Worm (Caenorhabditis elegans): ENCODE results near the gene C52B9.10.
A peak's percentile ranks its signal among the peaks of the same experiment; 100 is the strongest.

C52B9.10 gene

ce11 chrX:4273614-4274013 lies at the start of gene C52B9.10:
Gene C52B9.10 (plus strand): TSS chrX:4273914.
- TF ChIP-seq cnd-1 (tag; optimal IDR thresholded peaks at IDR 0.05) = no peak
- TF ChIP-seq tbx-8 (GFP tag; optimal IDR thresholded peaks at IDR 0.05) = no peak
- no peak for TF ChIP-seq M03D4.4 (tag; optimal IDR thresholded peaks at IDR 0.05)
- TF ChIP-seq hlh-1 (tag; optimal IDR thresholded peaks at IDR 0.05) = no peak
- TF ChIP-seq ces-1 (GFP tag; optimal IDR thresholded peaks at IDR 0.05) = no peak
- TF ChIP-seq unc-62 (GFP tag; optimal IDR thresholded peaks at IDR 0.05) = no peak
- TF ChIP-seq nhr-28 (tag; optimal IDR thresholded peaks at IDR 0.05) = no peak
- TF ChIP-seq pha-4 (tag; optimal IDR thresholded peaks at IDR 0.05) = no peak
- TF ChIP-seq ceh-43 (GFP tag; optimal IDR thresholded peaks at IDR 0.05) = no peak
- TF ChIP-seq ham-2 (GFP tag; optimal IDR thresholded peaks at IDR 0.05) = no peak
- TF ChIP-seq mab-5 (tag; optimal IDR thresholded peaks at IDR 0.05) = no peak
- no peak for TF ChIP-seq sptf-1 (tag; optimal IDR thresholded peaks at IDR 0.05)

ce11 chrX:4235752-4236151 lies 38.0 kb upstream of the C52B9.10 start, which contains the start of gene rab-37:
Gene rab-37 (minus strand): TSS chrX:4235852.
- TF ChIP-seq nhr-2 (tag; optimal IDR thresholded peaks at IDR 0.05) (no peak), unc-62 (GFP tag; optimal IDR thresholded peaks at IDR 0.05) (no peak), unc-39 (tag; optimal IDR thresholded peaks at IDR 0.05) (no peak), mep-1 (tag; optimal IDR thresholded peaks at IDR 0.05) (no peak), sptf-1 (tag; optimal IDR thresholded peaks at IDR 0.05) (no peak), mls-2 (tag; optimal IDR thresholded peaks at IDR 0.05) (no peak), lin-13 (tag; optimal IDR thresholded peaks at IDR 0.05) (no peak), lsy-2 (tag; optimal IDR thresholded peaks at IDR 0.05) (no peak), cnd-1 (tag; optimal IDR thresholded peaks at IDR 0.05) (no peak), snpc-4 (tag; optimal IDR thresholded peaks at IDR 0.05) (no peak), ceh-83 (GFP tag; optimal IDR thresholded peaks at IDR 0.05) (no peak), M03D4.4 (tag; optimal IDR thresholded peaks at IDR 0.05) (no peak), blmp-1 (tag; optimal IDR thresholded peaks at IDR 0.05) (no peak), tbx-8 (GFP tag; optimal IDR thresholded peaks at IDR 0.05) (no peak), ces-1 (GFP tag; optimal IDR thresholded peaks at IDR 0.05) (no peak), ceh-39 (tag; optimal IDR thresholded peaks at IDR 0.05) (no peak)

ce11 chrX:4238971-4239370 lies 34.7 kb upstream of the C52B9.10 start:
- TF ChIP-seq mep-1 (tag; optimal IDR thresholded peaks at IDR 0.05) (no peak), nhr-2 (tag; optimal IDR thresholded peaks at IDR 0.05) (no peak), lsy-2 (tag; optimal IDR thresholded peaks at IDR 0.05) (no peak), lin-13 (tag; optimal IDR thresholded peaks at IDR 0.05) (no peak), drap-1 (GFP tag; optimal IDR thresholded peaks at IDR 0.05) (no peak), ces-1 (GFP tag; optimal IDR thresholded peaks at IDR 0.05) (peak; percentile 80)

- TF ChIP-seq zip-8 (tag; optimal IDR thresholded peaks at IDR 0.05) = no peak
- TF ChIP-seq drap-1 (GFP tag; optimal IDR thresholded peaks at IDR 0.05) = no peak
- no peak for TF ChIP-seq ham-2 (GFP tag; optimal IDR thresholded peaks at IDR 0.05)
Observed at ce11 chrX:4244489-4245123, 29.1 kb upstream of the C52B9.10 start.

- TF ChIP-seq cnd-1 (tag; optimal IDR thresholded peaks at IDR 0.05) (no peak), ces-1 (GFP tag; optimal IDR thresholded peaks at IDR 0.05) (no peak), flh-1 (GFP tag; optimal IDR thresholded peaks at IDR 0.05) (no peak), elt-3 (tag; optimal IDR thresholded peaks at IDR 0.05) (no peak), lin-13 (tag; optimal IDR thresholded peaks at IDR 0.05) (no peak), ztf-11 (tag; optimal IDR thresholded peaks at IDR 0.05) (no peak), snpc-4 (tag; optimal IDR thresholded peaks at IDR 0.05) (no peak), nhr-76 (tag; optimal IDR thresholded peaks at IDR 0.05) (no peak), zip-8 (tag; optimal IDR thresholded peaks at IDR 0.05) (no peak), blmp-1 (tag; optimal IDR thresholded peaks at IDR 0.05) (no peak), nhr-12 (tag; optimal IDR thresholded peaks at IDR 0.05) (no peak), ham-2 (GFP tag; optimal IDR thresholded peaks at IDR 0.05) (no peak), lin-32 (GFP tag; optimal IDR thresholded peaks at IDR 0.05) (no peak), hlh-1 (tag; optimal IDR thresholded peaks at IDR 0.05) (no peak), ceh-83 (GFP tag; optimal IDR thresholded peaks at IDR 0.05) (no peak), mab-5 (tag; optimal IDR thresholded peaks at IDR 0.05) (no peak)
Observed at ce11 chrX:4245124-4245523, 28.6 kb upstream of the C52B9.10 start.

- TF ChIP-seq nhr-76 (tag; optimal IDR thresholded peaks at IDR 0.05) = no peak
- TF ChIP-seq bed-3 (GFP tag; optimal IDR thresholded peaks at IDR 0.05) = no peak
- TF ChIP-seq hlh-1 (tag; optimal IDR thresholded peaks at IDR 0.05) = peak; percentile 29
- TF ChIP-seq unc-120 (tag; optimal IDR thresholded peaks at IDR 0.05; ENCODE audit: poor library complexity, severe bottlenecking) = peak; percentile 10
- TF ChIP-seq sptf-1 (tag; optimal IDR thresholded peaks at IDR 0.05) = no peak
- peak; percentile 15 for TF ChIP-seq unc-62 (GFP tag; optimal IDR thresholded peaks at IDR 0.05)
Observed at ce11 chrX:4246237-4246697, 27.4 kb upstream of the C52B9.10 start.

All from whole organism, mixed stage, embryonic.